Fruit fly (Drosophila melanogaster): Measurements from ENCODE around the gene NPFR.

NPFR gene

dm6 chr3R:6241289-6241688, 54.2 kb downstream of the NPFR start (continued):
- no peak for TF ChIP-seq CG3847 (GFP tag; IDR thresholded peaks at IDR 0.05)
- no peak for TF ChIP-seq TFAM (GFP tag; optimal IDR thresholded peaks at IDR 0.05)
- TF ChIP-seq sens (GFP tag) = peak; percentile 63
- TF ChIP-seq slou (GFP tag; optimal IDR thresholded peaks at IDR 0.05) = no peak
- no peak for TF ChIP-seq gro (GFP tag; optimal IDR thresholded peaks at IDR 0.05)
- no peak for TF ChIP-seq CG4730 (GFP tag; IDR thresholded peaks at IDR 0.05)
- no peak for TF ChIP-seq CG17612 (GFP tag; IDR thresholded peaks at IDR 0.05)
- TF ChIP-seq CG17186 (GFP tag; optimal IDR thresholded peaks at IDR 0.05) = no peak
- TF ChIP-seq sob (GFP tag; IDR thresholded peaks at IDR 0.05) = no peak
- TF ChIP-seq ftz-f1 (GFP tag; optimal IDR thresholded peaks at IDR 0.05) = no peak
- no peak for TF ChIP-seq zf30C (GFP tag; optimal IDR thresholded peaks at IDR 0.05)
- TF ChIP-seq Gug (GFP tag; IDR thresholded peaks at IDR 0.05) = no peak
- no peak for TF ChIP-seq CG16815 (GFP tag; optimal IDR thresholded peaks at IDR 0.05)
- TF ChIP-seq CG3726 (GFP tag; IDR thresholded peaks at IDR 0.05) = no peak
- no peak for TF ChIP-seq CG15073 (GFP tag; optimal IDR thresholded peaks at IDR 0.05)
- TF ChIP-seq Gsc (GFP tag; IDR thresholded peaks at IDR 0.05) = no peak
- TF ChIP-seq sisA (GFP tag; IDR thresholded peaks at IDR 0.05) = no peak
- no peak for TF ChIP-seq fd3F (GFP tag; optimal IDR thresholded peaks at IDR 0.05)
- no peak for TF ChIP-seq H15 (GFP tag; IDR thresholded peaks at IDR 0.05)
- no peak for TF ChIP-seq CG31365 (tag; optimal IDR thresholded peaks at IDR 0.05)
- no peak for TF ChIP-seq bowl (GFP tag; IDR thresholded peaks at IDR 0.05)
- TF ChIP-seq grau (tag; optimal IDR thresholded peaks at IDR 0.05) = peak; percentile 35
- TF ChIP-seq CG3838 (GFP tag; optimal IDR thresholded peaks at IDR 0.05) = no peak
- TF ChIP-seq crol (GFP tag; IDR thresholded peaks at IDR 0.05) = no peak
- no peak for TF ChIP-seq hth (optimal IDR thresholded peaks at IDR 0.05)
- no peak for TF ChIP-seq YL-1 (GFP tag; optimal IDR thresholded peaks at IDR 0.05)
- TF ChIP-seq CG6791 (GFP tag; IDR thresholded peaks at IDR 0.05; ENCODE audit: partially characterized antibody) = no peak
- no peak for TF ChIP-seq Deaf1 (tag; optimal IDR thresholded peaks at IDR 0.05)
- no peak for TF ChIP-seq CG18599 (GFP tag; optimal IDR thresholded peaks at IDR 0.05)
- no peak for TF ChIP-seq BEAF-32 (GFP tag; optimal IDR thresholded peaks at IDR 0.05)
- TF ChIP-seq Eip74EF (GFP tag; optimal IDR thresholded peaks at IDR 0.05) = peak in 1 of 2 experiments; percentile 60
- TF ChIP-seq HmgZ (tag; optimal IDR thresholded peaks at IDR 0.05) = no peak
- TF ChIP-seq HHEX (GFP tag; optimal IDR thresholded peaks at IDR 0.05) = no peak
- peak; percentile 65 for TF ChIP-seq Ssrp (tag; optimal IDR thresholded peaks at IDR 0.05)
- no peak for TF ChIP-seq CG9727 (GFP tag; optimal IDR thresholded peaks at IDR 0.05)
- no peak for TF ChIP-seq ro (GFP tag; IDR thresholded peaks at IDR 0.05)
- TF ChIP-seq CG6813 (GFP tag; optimal IDR thresholded peaks at IDR 0.05) = no peak
- no peak for TF ChIP-seq CG12219 (GFP tag; optimal IDR thresholded peaks at IDR 0.05)
- no peak for TF ChIP-seq CG9876 (GFP tag; optimal IDR thresholded peaks at IDR 0.05)
- no peak for TF ChIP-seq da (GFP tag; optimal IDR thresholded peaks at IDR 0.05)
- TF ChIP-seq mld (GFP tag; IDR thresholded peaks at IDR 0.05; ENCODE audit: partially characterized antibody) = no peak
- TF ChIP-seq CG10366 (GFP tag; IDR thresholded peaks at IDR 0.05) = no peak
- peak; percentile 46 for TF ChIP-seq CG14710 (tag; optimal IDR thresholded peaks at IDR 0.05)
- TF ChIP-seq B-H2 (GFP tag; optimal IDR thresholded peaks at IDR 0.05) = no peak
- TF ChIP-seq zen2 (GFP tag; IDR thresholded peaks at IDR 0.05; ENCODE audit: partially characterized antibody) = no peak
- TF ChIP-seq eyg (GFP tag; optimal IDR thresholded peaks at IDR 0.05) = no peak
- no peak for TF ChIP-seq dm (GFP tag; optimal IDR thresholded peaks at IDR 0.05)
- TF ChIP-seq Blimp-1 (GFP tag; optimal IDR thresholded peaks at IDR 0.05) = no peak
- TF ChIP-seq CG18011 (GFP tag; optimal IDR thresholded peaks at IDR 0.05) = no peak
- no peak for TF ChIP-seq cas (GFP tag; IDR thresholded peaks at IDR 0.05)
- no peak for TF ChIP-seq CG8290 (GFP tag; optimal IDR thresholded peaks at IDR 0.05)
- no peak for TF ChIP-seq CG8290 (tag; optimal IDR thresholded peaks at IDR 0.05)
- TF ChIP-seq Mes4 (GFP tag; optimal IDR thresholded peaks at IDR 0.05) = no peak

Data from whole organism, embryonic.